Fruit fly (Drosophila melanogaster): Measurements from ENCODE around the gene CG45544.

The CG45544 gene

DNA sequence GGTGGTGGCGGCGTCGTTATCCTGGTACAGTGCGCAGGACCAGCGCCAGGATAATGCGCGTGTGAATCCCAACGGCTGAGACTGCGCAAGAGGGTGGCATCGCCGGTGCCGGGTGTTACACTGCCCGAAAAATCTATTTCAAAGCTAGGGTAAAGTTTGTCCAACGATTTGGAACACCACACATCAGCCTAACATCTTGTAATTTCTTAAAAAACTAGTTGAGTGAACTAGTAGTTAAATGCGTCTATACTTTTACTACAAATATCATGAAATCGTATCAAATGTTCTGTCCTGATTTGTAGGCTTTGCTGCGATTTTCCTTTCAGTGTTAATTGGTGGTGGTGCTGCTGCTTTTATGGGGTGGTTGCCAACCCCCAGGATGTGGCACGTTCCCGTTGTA, 8.8 kb downstream of the CG45544 start:
- no peak for TF ChIP-seq insv (optimal IDR thresholded peaks at IDR 0.05)
- no peak for TF ChIP-seq psq (optimal IDR thresholded peaks at IDR 0.05)
- no peak for TF ChIP-seq ttk (optimal IDR thresholded peaks at IDR 0.05)
- TF ChIP-seq h (optimal IDR thresholded peaks at IDR 0.05), result no peak

DNA sequence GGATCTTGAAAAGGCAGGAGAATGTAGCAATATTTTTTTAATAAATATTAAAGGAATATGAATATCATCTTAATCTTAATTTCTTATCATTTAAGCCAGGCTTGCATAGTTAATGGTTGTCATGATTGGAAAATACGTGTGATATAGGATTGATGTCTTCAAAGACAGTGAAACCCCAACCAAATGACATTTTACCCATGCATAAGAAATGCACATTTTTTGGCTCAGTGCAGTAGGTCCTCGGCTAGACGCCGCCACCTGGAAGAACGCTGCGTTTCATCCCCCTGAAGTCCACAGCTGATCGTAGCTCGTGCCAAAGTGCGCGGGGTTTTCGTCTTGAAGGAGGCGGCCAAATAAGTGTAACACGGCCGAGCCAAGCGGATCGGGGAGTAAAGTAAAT, 10.3 kb downstream of the CG45544 start:
- TF ChIP-seq Sin3A (optimal IDR thresholded peaks at IDR 0.05), result no peak
- TF ChIP-seq ttk (optimal IDR thresholded peaks at IDR 0.05), result no peak
- no peak for TF ChIP-seq h (optimal IDR thresholded peaks at IDR 0.05)
- no peak for TF ChIP-seq psq (optimal IDR thresholded peaks at IDR 0.05)
- TF ChIP-seq Myc (optimal IDR thresholded peaks at IDR 0.05), result no peak
- no peak for TF ChIP-seq insv (optimal IDR thresholded peaks at IDR 0.05)

DNA sequence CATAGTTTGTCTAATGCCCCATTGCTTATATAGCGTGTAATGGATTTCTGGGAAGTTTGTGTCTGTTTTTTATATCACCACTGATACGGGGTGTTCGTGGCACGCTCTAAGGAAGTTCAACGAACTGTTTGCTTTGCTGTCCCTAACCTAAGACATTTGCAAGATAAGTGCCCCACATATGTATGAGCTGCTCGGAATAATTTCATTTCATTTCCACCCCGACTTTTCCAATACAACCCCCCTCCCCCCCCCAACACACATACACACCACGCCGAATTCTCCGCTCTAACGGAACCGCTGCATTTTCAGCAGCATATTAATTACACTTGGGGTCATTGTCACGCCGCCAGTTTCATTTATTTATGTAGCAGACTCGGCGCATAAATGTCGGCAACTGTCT, 11.8 kb downstream of the CG45544 start:
- TF ChIP-seq Sin3A (optimal IDR thresholded peaks at IDR 0.05) (no peak), ttk (optimal IDR thresholded peaks at IDR 0.05) (no peak), h (optimal IDR thresholded peaks at IDR 0.05) (no peak), psq (optimal IDR thresholded peaks at IDR 0.05) (no peak), Myc (optimal IDR thresholded peaks at IDR 0.05) (no peak), insv (optimal IDR thresholded peaks at IDR 0.05) (no peak)

DNA sequence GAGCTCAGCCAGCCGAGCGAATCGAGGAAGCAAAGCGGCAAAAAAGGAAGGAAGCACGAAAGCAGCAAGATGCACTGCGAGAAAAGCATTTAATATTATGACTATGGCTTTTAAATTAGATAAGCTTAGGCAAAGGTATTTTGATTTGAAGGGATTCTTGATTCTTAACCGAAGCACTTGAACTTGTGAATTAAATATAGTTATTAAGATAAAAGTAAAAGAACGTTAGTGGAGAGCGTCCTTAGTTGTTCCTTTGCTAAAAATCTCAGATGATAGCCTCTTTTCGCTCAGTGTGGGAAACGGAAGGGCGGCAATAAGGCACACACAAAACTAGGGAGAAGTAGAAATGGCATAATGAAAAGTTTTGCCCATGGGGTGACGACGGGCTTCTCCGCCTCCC, 12.9 kb downstream of the CG45544 start:
- TF ChIP-seq ttk (optimal IDR thresholded peaks at IDR 0.05), result no peak
- no peak for TF ChIP-seq Sin3A (optimal IDR thresholded peaks at IDR 0.05)
- TF ChIP-seq h (optimal IDR thresholded peaks at IDR 0.05), result no peak
- TF ChIP-seq Myc (optimal IDR thresholded peaks at IDR 0.05), result no peak
- no peak for TF ChIP-seq psq (optimal IDR thresholded peaks at IDR 0.05)

DNA sequence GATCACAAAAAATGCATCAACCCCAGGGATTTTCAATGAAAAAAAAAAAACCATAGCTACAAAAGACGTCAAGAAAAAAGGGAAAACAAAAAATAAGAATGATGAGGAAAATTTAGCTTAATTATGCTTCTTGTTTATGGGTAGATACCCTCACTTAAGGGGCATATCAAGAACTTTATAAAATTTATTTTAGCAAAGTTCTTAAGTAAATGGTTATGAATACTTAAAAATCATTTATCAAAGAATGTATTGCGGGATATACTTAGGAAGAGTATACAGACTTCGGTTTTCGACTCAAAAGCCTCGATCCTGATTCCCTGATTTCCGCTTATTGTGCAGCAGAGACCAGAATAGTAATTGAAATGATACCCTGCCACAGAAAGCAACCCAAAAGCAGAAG, 16.7 kb downstream of the CG45544 start:
- TF ChIP-seq ttk (optimal IDR thresholded peaks at IDR 0.05) (no peak), h (optimal IDR thresholded peaks at IDR 0.05) (no peak), Sin3A (optimal IDR thresholded peaks at IDR 0.05) (no peak), psq (optimal IDR thresholded peaks at IDR 0.05) (no peak), Myc (optimal IDR thresholded peaks at IDR 0.05) (no peak), insv (optimal IDR thresholded peaks at IDR 0.05) (no peak)

DNA sequence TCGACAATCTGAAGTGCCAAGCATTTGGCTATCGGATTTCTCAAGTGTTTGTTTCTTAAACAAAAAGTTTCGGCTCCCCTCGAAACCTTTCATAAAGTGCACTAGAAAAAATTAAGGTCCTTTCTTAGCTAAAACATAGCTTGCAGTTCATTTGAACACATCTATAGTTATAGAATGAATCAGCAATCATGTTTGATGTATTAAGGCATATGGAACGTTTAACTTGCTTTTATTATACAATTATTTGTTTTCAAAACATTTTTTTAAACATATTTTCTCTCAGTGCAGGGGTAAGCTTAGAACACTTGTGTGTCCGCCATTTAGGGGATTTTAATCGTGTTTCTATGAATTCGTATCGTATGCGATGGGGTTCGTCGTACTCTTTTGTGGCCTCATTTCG, 18.3 kb downstream of the CG45544 start:
- TF ChIP-seq h (optimal IDR thresholded peaks at IDR 0.05) (no peak), psq (optimal IDR thresholded peaks at IDR 0.05) (no peak), Sin3A (optimal IDR thresholded peaks at IDR 0.05) (no peak), insv (optimal IDR thresholded peaks at IDR 0.05) (no peak), ttk (optimal IDR thresholded peaks at IDR 0.05) (no peak), Myc (optimal IDR thresholded peaks at IDR 0.05) (no peak)

DNA sequence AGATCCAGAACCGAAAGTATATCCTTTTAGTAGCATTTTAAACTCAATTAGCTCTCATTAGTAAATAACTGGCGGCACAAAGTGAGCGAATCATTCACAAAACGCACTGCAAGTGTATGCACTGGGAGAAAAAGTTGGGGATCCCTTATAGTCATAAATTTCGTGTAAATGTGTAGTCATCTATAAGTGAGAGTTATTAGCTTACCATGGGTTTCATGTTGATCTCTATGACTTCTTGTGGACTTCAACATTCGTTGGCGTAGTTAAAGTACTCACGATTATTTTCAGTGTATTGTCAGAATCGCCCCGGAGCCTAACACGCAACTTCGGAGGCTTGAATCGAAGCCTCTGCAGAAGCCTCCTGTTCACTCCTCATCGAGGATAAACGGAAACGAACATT, 20.7 kb downstream of the CG45544 start:
- TF ChIP-seq ttk (optimal IDR thresholded peaks at IDR 0.05) (no peak), insv (optimal IDR thresholded peaks at IDR 0.05) (no peak), Sin3A (optimal IDR thresholded peaks at IDR 0.05) (no peak), psq (optimal IDR thresholded peaks at IDR 0.05) (no peak), h (optimal IDR thresholded peaks at IDR 0.05) (no peak), Myc (optimal IDR thresholded peaks at IDR 0.05) (no peak)

DNA sequence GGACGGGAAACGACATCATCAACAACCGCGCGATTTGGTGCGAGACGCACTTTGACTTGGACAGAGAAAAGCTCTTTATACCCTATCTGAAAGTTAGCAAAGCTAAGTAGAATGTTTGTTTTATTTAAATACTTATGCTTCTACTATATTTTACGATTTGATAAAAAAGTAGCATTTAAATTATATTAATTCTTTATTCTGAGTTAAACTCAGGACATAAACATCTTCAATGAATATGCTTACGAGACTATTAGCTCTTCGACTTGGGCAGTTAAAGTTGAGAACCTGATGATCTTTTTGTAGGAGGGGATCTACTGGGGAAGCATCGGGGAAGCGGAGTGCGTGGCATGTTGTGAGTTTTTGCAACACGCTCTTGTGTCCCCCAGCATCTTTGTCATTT, 21.5 kb downstream of the CG45544 start:
- no peak for TF ChIP-seq ttk (optimal IDR thresholded peaks at IDR 0.05)
- TF ChIP-seq Myc (optimal IDR thresholded peaks at IDR 0.05), result no peak
- no peak for TF ChIP-seq psq (optimal IDR thresholded peaks at IDR 0.05)
- no peak for TF ChIP-seq Sin3A (optimal IDR thresholded peaks at IDR 0.05)
- TF ChIP-seq insv (optimal IDR thresholded peaks at IDR 0.05), result no peak
- no peak for TF ChIP-seq h (optimal IDR thresholded peaks at IDR 0.05)

DNA sequence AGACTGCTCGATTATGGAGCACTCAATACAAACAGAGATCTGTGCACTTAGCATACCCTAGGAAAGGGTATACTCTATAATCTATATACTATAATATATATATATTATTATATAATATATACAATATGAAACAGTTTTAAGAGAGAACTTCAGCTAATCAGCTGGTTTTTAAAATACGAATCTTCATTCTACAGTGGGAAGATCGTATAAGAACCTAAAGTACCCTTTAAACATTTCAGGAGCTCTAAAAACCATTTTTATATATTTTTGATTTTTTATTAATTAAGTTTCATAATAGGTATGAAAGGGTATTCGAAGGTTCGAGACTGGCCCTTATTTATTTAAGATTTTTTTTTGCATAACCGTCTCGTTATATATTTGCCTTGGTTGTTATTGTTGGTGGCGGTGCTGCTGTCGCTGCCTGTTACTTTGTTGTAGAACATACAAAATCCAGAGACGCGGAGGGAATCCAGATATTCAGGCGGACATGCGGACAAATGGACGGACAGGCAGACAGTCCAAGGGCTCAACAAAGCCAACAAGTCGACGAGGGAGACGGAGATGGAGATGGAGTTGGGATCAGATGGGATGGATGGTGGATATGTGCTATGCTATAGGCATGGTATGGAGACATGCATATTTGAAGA, 23.4 kb downstream of the CG45544 start:
- no peak for TF ChIP-seq insv (optimal IDR thresholded peaks at IDR 0.05)
- TF ChIP-seq Sin3A (optimal IDR thresholded peaks at IDR 0.05), result no peak
- TF ChIP-seq ttk (optimal IDR thresholded peaks at IDR 0.05), result no peak
- no peak for TF ChIP-seq h (optimal IDR thresholded peaks at IDR 0.05)
- TF ChIP-seq psq (optimal IDR thresholded peaks at IDR 0.05), result no peak
- TF ChIP-seq Myc (optimal IDR thresholded peaks at IDR 0.05), result no peak

DNA sequence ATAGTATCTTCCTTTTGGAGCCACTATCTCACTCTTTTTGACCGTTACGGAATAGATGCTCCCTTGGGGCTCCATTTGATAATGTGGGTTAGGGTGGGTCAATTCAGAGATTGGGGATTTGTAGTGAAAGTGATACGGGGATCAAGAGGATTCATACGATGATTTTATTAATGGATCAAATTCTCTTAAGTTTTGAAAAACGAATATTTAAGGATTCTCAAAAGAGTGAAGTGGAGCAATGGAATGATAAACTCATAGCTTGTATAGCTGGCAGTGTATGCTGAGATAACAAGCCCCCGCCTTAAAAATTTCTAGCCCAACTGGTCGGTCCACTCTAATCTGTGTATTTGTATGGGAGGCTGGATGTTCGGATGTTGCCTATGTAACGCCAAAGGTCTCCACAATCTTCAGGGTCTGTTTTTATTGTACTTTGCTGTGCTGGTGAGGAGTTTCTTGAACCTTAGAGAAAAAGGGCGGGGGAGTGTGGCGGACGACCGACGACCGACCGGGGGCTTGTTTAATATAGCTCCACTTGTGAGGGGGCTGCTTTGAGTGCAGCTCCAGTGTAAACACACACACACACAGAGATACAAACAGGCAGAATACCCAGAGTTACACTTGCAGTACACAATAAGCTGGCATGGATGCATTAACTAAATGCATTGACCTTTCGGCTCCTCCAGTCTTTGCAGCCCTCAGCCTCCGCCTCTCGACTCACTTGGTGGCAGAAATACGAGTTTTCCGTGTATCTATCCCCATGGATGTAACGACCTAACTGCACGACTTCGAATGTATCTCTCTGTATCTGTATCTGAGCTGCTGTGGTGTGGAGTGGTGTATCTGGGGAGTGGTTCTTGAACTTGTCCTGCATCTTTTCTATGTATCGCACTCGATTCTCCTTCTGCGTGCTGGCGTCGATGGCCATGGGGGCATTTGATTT, 24.6 kb downstream of the CG45544 start:
- no peak for TF ChIP-seq h (optimal IDR thresholded peaks at IDR 0.05)
- no peak for TF ChIP-seq Sin3A (optimal IDR thresholded peaks at IDR 0.05)
- no peak for TF ChIP-seq insv (optimal IDR thresholded peaks at IDR 0.05)
- no peak for TF ChIP-seq Myc (optimal IDR thresholded peaks at IDR 0.05)
- no peak for TF ChIP-seq ttk (optimal IDR thresholded peaks at IDR 0.05)
- TF ChIP-seq psq (optimal IDR thresholded peaks at IDR 0.05), result no peak

DNA sequence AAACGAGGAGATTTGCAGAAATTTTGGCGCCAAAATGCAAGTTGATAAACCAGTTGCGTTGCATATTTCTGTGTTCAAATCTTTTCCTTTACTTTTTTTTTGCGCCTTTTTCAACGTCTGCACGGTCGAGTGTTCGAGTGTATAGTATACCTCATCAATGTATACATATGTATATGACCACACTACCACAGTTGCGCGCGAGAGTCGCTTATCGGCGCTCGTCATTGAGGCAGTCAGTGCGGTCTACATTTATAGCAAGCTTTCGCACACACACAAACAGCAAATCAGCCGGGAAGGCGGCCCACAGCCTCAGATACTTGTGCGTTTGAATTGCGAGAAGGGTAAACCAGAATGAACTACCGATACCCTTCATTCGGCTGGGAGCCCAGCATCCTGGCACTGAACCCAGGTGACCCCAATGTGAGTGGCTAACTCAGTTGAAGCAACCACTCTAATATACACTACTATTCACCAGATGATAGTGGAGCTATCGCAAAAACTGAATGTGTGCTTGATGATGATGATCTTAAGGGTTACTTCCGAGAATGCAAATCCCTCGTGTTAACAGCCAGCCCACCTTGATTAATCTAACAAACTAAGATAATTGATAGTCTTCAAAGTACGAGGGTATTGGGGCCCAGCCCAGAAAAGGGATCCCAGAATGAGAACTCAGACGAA, 26.8 kb downstream of the CG45544 start:
- no peak for TF ChIP-seq ttk (optimal IDR thresholded peaks at IDR 0.05)
- no peak for TF ChIP-seq h (optimal IDR thresholded peaks at IDR 0.05)
- no peak for TF ChIP-seq insv (optimal IDR thresholded peaks at IDR 0.05)
- TF ChIP-seq psq (optimal IDR thresholded peaks at IDR 0.05), result no peak
- TF ChIP-seq Myc (optimal IDR thresholded peaks at IDR 0.05), result no peak
- no peak for TF ChIP-seq Sin3A (optimal IDR thresholded peaks at IDR 0.05)

DNA sequence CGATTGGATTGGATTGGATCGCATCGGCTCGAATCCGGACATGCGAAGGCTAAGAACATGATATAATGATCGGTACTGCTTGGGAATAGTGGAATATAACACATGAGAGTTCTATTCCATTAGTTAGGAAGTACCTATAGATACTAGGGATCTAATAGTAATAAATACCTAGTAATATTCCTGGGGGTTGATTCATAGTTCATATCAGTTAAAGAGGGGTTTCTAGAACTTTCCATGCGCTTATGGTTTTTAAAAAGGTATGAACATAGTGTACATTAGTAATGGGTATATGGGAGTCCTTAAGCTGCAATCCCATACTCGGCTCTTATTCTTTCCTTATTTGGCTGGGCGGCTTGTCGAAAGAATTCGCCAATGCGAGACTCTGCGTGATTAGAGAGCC, 28.0 kb downstream of the CG45544 start:
- TF ChIP-seq h (optimal IDR thresholded peaks at IDR 0.05) (no peak), Sin3A (optimal IDR thresholded peaks at IDR 0.05) (no peak)

Data from Kc167 (cell line).